Worm (Caenorhabditis elegans) whole organism, L4/young adult: ENCODE results near the gene T10C6.15.

Source experiments
- dao-5 ChIP-seq: sonication (generic microtip); optimal IDR thresholded peaks from 2 replicates; lab custom pipeline; 2016; ENCODE audit warnings: missing genotype, missing genetic modification characterization, moderate library complexity, missing compliant biosample characterization
- him-1 ChIP-seq: sonication (generic microtip); optimal IDR thresholded peaks from 2 replicates; lab custom pipeline; 2016; ENCODE audit warnings: missing genotype, missing genetic modification reagents, missing genetic modification characterization, missing compliant biosample characterization

DNA sequence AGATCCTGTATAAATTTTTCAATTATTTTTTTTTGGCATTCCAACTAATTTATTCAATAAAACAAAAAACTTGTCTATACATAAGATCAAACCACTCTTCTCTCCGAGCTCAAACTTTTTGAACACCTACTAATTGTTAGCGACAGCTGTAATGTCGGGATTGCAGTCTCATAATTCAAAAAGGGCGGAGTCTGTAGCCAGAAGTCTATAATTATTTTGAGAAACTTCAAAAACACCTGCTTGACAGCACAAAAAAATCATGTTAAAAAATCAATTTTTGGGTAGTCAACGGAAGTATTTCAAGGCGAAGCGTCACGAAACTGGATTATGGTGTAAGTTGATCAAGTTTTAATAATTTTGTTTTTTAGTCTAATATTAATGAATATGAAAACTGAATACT lies 25.7 kb downstream of the T10C6.15 start, which contains the start of gene srx-44:
- TF ChIP-seq him-1 (tag; lab: Kevin White, UChicago), result no peak
- TF ChIP-seq dao-5 (tag; lab: Kevin White, UChicago), result no peak
